Worm (Caenorhabditis elegans): ENCODE data around the gene clr-1.
A peak's percentile ranks its signal among the peaks of the same experiment; 100 is the strongest.

clr-1 gene

DNA sequence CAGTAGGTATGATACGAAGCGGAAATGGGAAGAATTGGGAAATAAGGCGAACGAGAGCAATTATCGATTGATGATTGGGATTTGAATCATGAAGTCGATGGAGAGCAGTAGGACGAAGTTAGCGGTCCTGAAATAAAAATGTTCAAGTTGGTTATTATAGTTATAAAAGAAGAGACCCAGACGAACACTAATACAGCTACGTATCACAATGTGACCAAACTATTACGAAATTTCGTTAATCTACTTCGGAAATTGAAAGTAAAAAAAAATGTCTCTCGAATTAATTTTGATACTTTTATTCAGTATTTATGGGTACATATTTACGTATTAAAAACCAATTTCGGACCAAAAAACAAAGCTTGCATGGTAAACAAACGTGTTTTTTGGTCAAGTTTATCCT lies 39.7 kb upstream of the clr-1 start:
- no peak for TF ChIP-seq hlh-1 (tag; optimal IDR thresholded peaks at IDR 0.05)
- TF ChIP-seq elt-1 (tag; optimal IDR thresholded peaks at IDR 0.05; ENCODE audit: borderline replicate concordance, insufficient read depth), result no peak
- TF ChIP-seq mab-5 (tag; optimal IDR thresholded peaks at IDR 0.05), result no peak
- no peak for TF ChIP-seq snpc-4 (tag; optimal IDR thresholded peaks at IDR 0.05)
- TF ChIP-seq ceh-43 (GFP tag; optimal IDR thresholded peaks at IDR 0.05), result no peak
- no peak for TF ChIP-seq unc-39 (tag; optimal IDR thresholded peaks at IDR 0.05)
- no peak for TF ChIP-seq ham-2 (GFP tag; optimal IDR thresholded peaks at IDR 0.05)
- TF ChIP-seq flh-1 (GFP tag; optimal IDR thresholded peaks at IDR 0.05), result no peak
- no peak for TF ChIP-seq bed-3 (GFP tag; optimal IDR thresholded peaks at IDR 0.05)
- TF ChIP-seq sptf-1 (tag; optimal IDR thresholded peaks at IDR 0.05), result no peak
- no peak for TF ChIP-seq lin-32 (GFP tag; optimal IDR thresholded peaks at IDR 0.05)
- no peak for TF ChIP-seq sem-2 (GFP tag; optimal IDR thresholded peaks at IDR 0.05)
- TF ChIP-seq lsy-2 (tag; optimal IDR thresholded peaks at IDR 0.05), result no peak
- no peak for TF ChIP-seq mls-2 (tag; optimal IDR thresholded peaks at IDR 0.05)
- TF ChIP-seq drap-1 (GFP tag; optimal IDR thresholded peaks at IDR 0.05), result no peak
- no peak for TF ChIP-seq elt-3 (tag; optimal IDR thresholded peaks at IDR 0.05)
- TF ChIP-seq blmp-1 (tag; optimal IDR thresholded peaks at IDR 0.05), result no peak
- TF ChIP-seq lin-13 (tag; optimal IDR thresholded peaks at IDR 0.05), result no peak
- no peak for TF ChIP-seq zip-8 (tag; optimal IDR thresholded peaks at IDR 0.05)

DNA sequence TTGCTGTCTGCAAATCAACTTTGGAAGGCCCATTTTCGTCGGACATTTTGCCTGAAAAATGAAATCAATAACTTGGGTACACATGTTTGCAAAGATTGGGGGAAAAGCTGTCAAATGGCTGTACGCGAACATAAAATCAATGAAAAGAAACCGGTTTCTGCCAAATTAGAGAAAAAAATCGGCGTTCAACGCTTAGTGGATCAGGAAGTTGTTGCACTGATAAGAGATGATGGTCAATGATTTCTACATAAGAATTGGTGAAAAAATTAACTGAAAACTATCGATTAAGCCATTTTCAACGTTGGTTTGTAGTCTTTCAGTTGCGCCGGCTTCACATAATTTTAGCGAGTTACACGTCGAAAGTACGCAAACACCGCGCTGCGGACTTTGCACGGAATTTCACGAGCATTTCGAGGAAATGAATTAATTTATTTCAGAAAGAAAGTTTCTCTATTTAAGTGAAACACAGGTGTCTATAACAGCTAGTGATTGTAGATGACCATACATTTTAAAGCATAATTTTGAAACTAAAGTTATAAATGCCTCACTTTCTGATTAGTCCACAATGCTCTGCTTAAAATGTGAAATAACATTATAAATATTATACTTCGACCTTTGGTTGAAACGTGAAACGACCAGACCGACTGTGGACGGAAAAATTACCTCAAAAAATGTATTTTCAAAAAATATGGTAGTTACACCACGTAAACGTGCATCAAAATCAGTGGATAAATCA lies 36.5 kb upstream of the clr-1 start, which contains the start of the genes F07F6.4 and F07F6.2:
TSS of gene F07F6.4 (minus strand) at position 51 of the 736 bp plus-strand sequence.
TSS of gene F07F6.2 (plus strand) at position 686 of the 736 bp plus-strand sequence.
- no peak for TF ChIP-seq tbx-8 (GFP tag; optimal IDR thresholded peaks at IDR 0.05)
- peak; percentile 19 for TF ChIP-seq ceh-83 (GFP tag; optimal IDR thresholded peaks at IDR 0.05)
- TF ChIP-seq ham-2 (GFP tag; optimal IDR thresholded peaks at IDR 0.05), result peak; percentile 0
- TF ChIP-seq mep-1 (tag; optimal IDR thresholded peaks at IDR 0.05), result peak; percentile 7

DNA sequence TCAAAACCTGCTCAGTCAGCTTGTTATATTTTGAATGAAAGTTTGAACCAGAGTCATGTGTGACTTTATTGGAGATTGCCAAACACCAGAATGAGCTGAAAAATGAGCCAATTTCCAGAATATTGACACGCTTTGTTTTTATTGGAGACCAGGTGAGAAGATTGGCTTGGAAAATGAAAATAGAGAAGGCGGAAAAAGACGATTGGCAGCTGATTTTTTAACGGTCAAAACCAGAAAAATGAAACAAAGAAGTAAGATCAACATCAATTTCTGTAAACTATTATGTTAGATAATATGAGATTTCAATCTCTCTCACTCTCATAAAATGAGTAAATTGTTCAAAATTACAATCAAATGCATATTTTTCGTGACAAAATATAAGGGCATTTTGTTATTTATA lies 33.1 kb upstream of the clr-1 start, which contains the start of gene srx-114:
TSS of gene srx-114 (minus strand) at position 101 of the 400 bp plus-strand sequence.
- no peak for TF ChIP-seq snpc-4 (tag; optimal IDR thresholded peaks at IDR 0.05)
- no peak for TF ChIP-seq ceh-39 (tag; optimal IDR thresholded peaks at IDR 0.05)
- TF ChIP-seq pha-4 (tag; optimal IDR thresholded peaks at IDR 0.05), result no peak
- no peak for TF ChIP-seq nhr-12 (tag; optimal IDR thresholded peaks at IDR 0.05)
- TF ChIP-seq unc-62 (GFP tag; optimal IDR thresholded peaks at IDR 0.05), result no peak
- TF ChIP-seq ceh-43 (GFP tag; optimal IDR thresholded peaks at IDR 0.05), result no peak
- no peak for TF ChIP-seq lin-32 (GFP tag; optimal IDR thresholded peaks at IDR 0.05)
- no peak for TF ChIP-seq nhr-28 (tag; optimal IDR thresholded peaks at IDR 0.05)
- no peak for TF ChIP-seq sptf-1 (tag; optimal IDR thresholded peaks at IDR 0.05)
- TF ChIP-seq ham-2 (GFP tag; optimal IDR thresholded peaks at IDR 0.05), result no peak
- TF ChIP-seq unc-39 (tag; optimal IDR thresholded peaks at IDR 0.05), result no peak
- no peak for TF ChIP-seq bed-3 (GFP tag; optimal IDR thresholded peaks at IDR 0.05)
- no peak for TF ChIP-seq nhr-2 (tag; optimal IDR thresholded peaks at IDR 0.05)
- no peak for TF ChIP-seq hlh-1 (tag; optimal IDR thresholded peaks at IDR 0.05)
- TF ChIP-seq mep-1 (tag; optimal IDR thresholded peaks at IDR 0.05), result no peak
- TF ChIP-seq nhr-237 (tag; optimal IDR thresholded peaks at IDR 0.05), result no peak
- no peak for TF ChIP-seq unc-120 (tag; optimal IDR thresholded peaks at IDR 0.05; ENCODE audit: poor library complexity, severe bottlenecking)
- no peak for TF ChIP-seq elt-1 (tag; optimal IDR thresholded peaks at IDR 0.05; ENCODE audit: borderline replicate concordance, insufficient read depth)

DNA sequence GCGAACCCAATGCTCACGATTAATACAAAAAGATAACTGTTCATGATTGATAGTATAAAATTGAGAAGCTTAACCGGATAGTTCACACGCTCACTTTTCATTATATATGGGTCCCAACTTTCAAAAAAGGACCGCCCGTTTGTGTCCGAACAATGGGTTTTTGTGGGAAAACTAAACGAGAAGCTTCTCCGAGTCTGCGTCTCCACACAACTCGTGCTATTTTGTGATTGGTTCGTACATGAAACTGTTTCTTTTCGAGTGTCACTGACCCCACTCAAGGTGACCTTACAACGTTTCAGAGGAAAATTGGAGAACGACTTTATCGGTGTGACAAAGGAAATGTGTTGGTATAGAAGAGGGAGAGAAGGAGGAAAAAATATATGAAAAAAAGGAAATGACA lies 29.3 kb upstream of the clr-1 start, which contains the start of gene dct-5:
TSS of gene dct-5 (minus strand) at position 101 of the 400 bp plus-strand sequence.
- TF ChIP-seq ceh-43 (GFP tag; optimal IDR thresholded peaks at IDR 0.05), result no peak
- no peak for TF ChIP-seq elt-1 (tag; optimal IDR thresholded peaks at IDR 0.05; ENCODE audit: borderline replicate concordance, insufficient read depth)
- no peak for TF ChIP-seq nhr-76 (tag; optimal IDR thresholded peaks at IDR 0.05)
- no peak for TF ChIP-seq elt-3 (tag; optimal IDR thresholded peaks at IDR 0.05)
- no peak for TF ChIP-seq ceh-39 (tag; optimal IDR thresholded peaks at IDR 0.05)
- TF ChIP-seq nhr-12 (tag; optimal IDR thresholded peaks at IDR 0.05), result no peak
- TF ChIP-seq ham-2 (GFP tag; optimal IDR thresholded peaks at IDR 0.05), result no peak
- TF ChIP-seq bed-3 (GFP tag; optimal IDR thresholded peaks at IDR 0.05), result no peak
- no peak for TF ChIP-seq unc-39 (tag; optimal IDR thresholded peaks at IDR 0.05)
- TF ChIP-seq lin-32 (GFP tag; optimal IDR thresholded peaks at IDR 0.05), result no peak

Measured in whole organism, mixed stage, embryonic.